Fruit fly (Drosophila melanogaster) whole organism, pupa: ENCODE data around the gene CG32026.

Source experiments
- CG10348 ChIP-seq: fragments of 200-800 bp; sonication (Bioruptor generic); IDR thresholded peaks from 2 replicates; pipeline ENCODE4 v1.3.6; 2022; ENCODE audit warnings: missing biosample characterization, missing genetic modification characterization
- Snoo ChIP-seq: fragments of 200-800 bp; sonication (Bioruptor generic); optimal IDR thresholded peaks from 3 replicates; lab custom pipeline; 2017; ENCODE audit warnings: missing biosample characterization, mild to moderate bottlenecking, missing genetic modification characterization, inconsistent platforms

dm6 chr3L:8851950-8852349 is 15.7 kb downstream of the CG32026 start:
- no peak for TF ChIP-seq CG10348 (GFP tag; lab: Robert Waterston, UW)
- TF ChIP-seq Snoo (tag; lab: Kevin White, UChicago): no peak
